Fruit fly (Drosophila melanogaster) whole organism, embryonic: ENCODE data around the gene Est-Q.
A peak's percentile ranks its signal among the peaks of the same experiment; 100 is the strongest.

ENCODE experiments used
- BEAF-32 ChIP-seq: fragments of 200-800 bp; sonication (Bioruptor generic); optimal IDR thresholded peaks from 3 replicates; lab custom pipeline; 2017; ENCODE audit warnings: missing biosample characterization, missing genetic modification characterization, mild to moderate bottlenecking, moderate library complexity, missing genetic modification reagents
- CG1024 ChIP-seq: fragments of 200-800 bp; sonication (Bioruptor generic); IDR thresholded peaks from 2 replicates; pipeline ENCODE4 v1.3.6; 2022; ENCODE audit warnings: missing biosample characterization, missing genetic modification characterization
- CG10462 ChIP-seq: fragments of 200-800 bp; sonication (Bioruptor generic); optimal IDR thresholded peaks from 2 replicates; lab custom pipeline; 2016; ENCODE audit warnings: missing biosample characterization, missing genetic modification characterization
- CG11247 ChIP-seq: fragments of 200-800 bp; sonication (Bioruptor generic); IDR thresholded peaks from 2 replicates; pipeline ENCODE4 v1.3.6; 2022; ENCODE audit warnings: missing biosample characterization, missing genetic modification characterization
- CG11456 ChIP-seq: fragments of 200-800 bp; sonication (Bioruptor generic); IDR thresholded peaks from 3 replicates; pipeline ENCODE4 v1.3.6; 2022; ENCODE audit warnings: missing biosample characterization, missing genetic modification characterization
- CG11696 ChIP-seq: fragments of 200-800 bp; sonication (Bioruptor generic); IDR thresholded peaks from 2 replicates; pipeline ENCODE4 v1.3.6; 2022; ENCODE audit warnings: missing biosample characterization, missing genetic modification characterization
- CG12219 ChIP-seq: fragments of 200-800 bp; sonication (Bioruptor generic); optimal IDR thresholded peaks from 3 replicates; lab custom pipeline; 2018; ENCODE audit warnings: missing biosample characterization, mild to moderate bottlenecking, missing genetic modification characterization
- CG12391 ChIP-seq: fragments of 200-800 bp; sonication (Bioruptor generic); optimal IDR thresholded peaks from 3 replicates; lab custom pipeline; 2018; ENCODE audit warnings: missing biosample characterization, mild to moderate bottlenecking, missing genetic modification characterization, moderate library complexity
- CG13123 ChIP-seq: fragments of 200-800 bp; sonication (Bioruptor generic); optimal IDR thresholded peaks from 2 replicates; lab custom pipeline; 2016; ENCODE audit warnings: missing biosample characterization, missing genetic modification characterization
- CG15479 ChIP-seq: fragments of 200-800 bp; sonication (Bioruptor generic); optimal IDR thresholded peaks from 3 replicates; lab custom pipeline; 2019; ENCODE audit warnings: missing biosample characterization, mild to moderate bottlenecking, missing genetic modification characterization, moderate library complexity
- CG17328 ChIP-seq: fragments of 200-800 bp; sonication (Bioruptor generic); IDR thresholded peaks from 2 replicates; pipeline ENCODE4 v1.3.6; 2022; ENCODE audit warnings: missing biosample characterization, missing genetic modification characterization
- CG18476 ChIP-seq: fragments of 200-800 bp; sonication (Bioruptor generic); optimal IDR thresholded peaks from 2 replicates; lab custom pipeline; 2016; ENCODE audit warnings: missing biosample characterization, mild to moderate bottlenecking, missing genetic modification characterization
- CG18619 ChIP-seq: fragments of 200-800 bp; sonication (Bioruptor generic); optimal IDR thresholded peaks from 3 replicates; lab custom pipeline; 2017; ENCODE audit warnings: missing biosample characterization, mild to moderate bottlenecking, missing genetic modification characterization
- CG2199 ChIP-seq: fragments of 200-800 bp; sonication (Bioruptor generic); IDR thresholded peaks from 3 replicates; pipeline ENCODE4 v1.3.6; 2022; ENCODE audit warnings: missing biosample characterization, missing genetic modification characterization
- CG2875 ChIP-seq: fragments of 200-800 bp; sonication (Bioruptor generic); optimal IDR thresholded peaks from 2 replicates; lab custom pipeline; 2017; ENCODE audit warnings: missing biosample characterization, mild to moderate bottlenecking, missing genetic modification characterization, missing genetic modification reagents
- CG42726 ChIP-seq: fragments of 200-800 bp; sonication (Bioruptor generic); IDR thresholded peaks from 2 replicates; pipeline ENCODE4 v1.3.6; 2022; ENCODE audit warnings: missing biosample characterization, missing genetic modification characterization; ENCODE audit not compliant: partially characterized antibody
- CG6272 ChIP-seq: fragments of 200-800 bp; sonication (Bioruptor generic); IDR thresholded peaks from 2 replicates; pipeline ENCODE4 v1.3.6; 2022; ENCODE audit warnings: missing biosample characterization, missing genetic modification characterization
- CG7928 ChIP-seq: fragments of 200-800 bp; sonication (Bioruptor generic); optimal IDR thresholded peaks from 2 replicates; lab custom pipeline; 2017; ENCODE audit warnings: missing biosample characterization, mild to moderate bottlenecking, missing genetic modification characterization
- CG9215 ChIP-seq: fragments of 200-800 bp; sonication (Bioruptor generic); IDR thresholded peaks from 2 replicates; pipeline ENCODE4 v1.3.6; 2022; ENCODE audit warnings: missing biosample characterization, missing genetic modification characterization
- CG9437 ChIP-seq: fragments of 200-800 bp; sonication (Bioruptor generic); optimal IDR thresholded peaks from 2 replicates; lab custom pipeline; 2018; ENCODE audit warnings: missing biosample characterization, mild to moderate bottlenecking, missing genetic modification characterization
- CG9609 ChIP-seq: fragments of 200-800 bp; sonication (Bioruptor generic); optimal IDR thresholded peaks from 3 replicates; lab custom pipeline; 2016; ENCODE audit warnings: missing biosample characterization, missing genetic modification characterization
- CTCF ChIP-seq: fragments of 200-800 bp; sonication (Bioruptor generic); optimal IDR thresholded peaks from 2 replicates; lab custom pipeline; 2017; ENCODE audit warnings: missing biosample characterization, mild to moderate bottlenecking, missing genetic modification characterization, moderate library complexity
- D19A ChIP-seq: fragments of 200-800 bp; optimal IDR thresholded peaks from 3 replicates; lab custom pipeline; 2019; ENCODE audit warnings: missing biosample characterization, mild to moderate bottlenecking, missing genetic modification characterization, moderate library complexity
- Dll ChIP-seq: fragments of 200-800 bp; sonication (Bioruptor generic); IDR thresholded peaks from 4 replicates; pipeline ENCODE4 v1.3.6; 2022; ENCODE audit warnings: missing biosample characterization, missing genetic modification characterization; ENCODE audit not compliant: partially characterized antibody
- Elba2 ChIP-seq: fragments of 200-800 bp; sonication (Bioruptor generic); optimal IDR thresholded peaks from 3 replicates; lab custom pipeline; 2016; ENCODE audit warnings: missing biosample characterization, missing genetic modification characterization
- Gsc ChIP-seq: fragments of 200-800 bp; sonication (Bioruptor generic); IDR thresholded peaks from 2 replicates; pipeline ENCODE4 v1.3.6; 2022; ENCODE audit warnings: missing biosample characterization, missing genetic modification characterization
- Hand ChIP-seq: fragments of 200-800 bp; sonication (Bioruptor generic); optimal IDR thresholded peaks from 2 replicates; lab custom pipeline; 2017; ENCODE audit warnings: mild to moderate bottlenecking, missing biosample characterization, missing genetic modification reagents, missing genetic modification characterization
- Hsf ChIP-seq: fragments of 200-800 bp; sonication (Bioruptor generic); optimal IDR thresholded peaks from 3 replicates; lab custom pipeline; 2016; ENCODE audit warnings: missing biosample characterization, missing genetic modification characterization
- Med ChIP-seq: fragments of 200-800 bp; sonication (Bioruptor generic); peaks from one replicate; lab custom pipeline; 2016; ENCODE audit warnings: missing biosample characterization, missing genetic modification characterization, mild to moderate bottlenecking, inconsistent platforms, moderate library complexity
- Nf-YA ChIP-seq: fragments of 200-800 bp; sonication (Bioruptor generic); IDR thresholded peaks from 2 replicates; pipeline ENCODE4 v1.3.6; 2022; ENCODE audit warnings: missing biosample characterization, missing genetic modification characterization
- br ChIP-seq: fragments of >200 bp; optimal IDR thresholded peaks from 2 replicates; lab custom pipeline; 2017
- chm ChIP-seq: fragments of 200-800 bp; sonication (Bioruptor generic); IDR thresholded peaks from 2 replicates; pipeline ENCODE4 v1.3.6; 2022; ENCODE audit warnings: missing biosample characterization, missing genetic modification characterization
- dati ChIP-seq: fragments of 200-800 bp; sonication (Bioruptor generic); IDR thresholded peaks from 2 replicates; pipeline ENCODE4 v1.3.6; 2022; ENCODE audit warnings: missing biosample characterization, missing genetic modification characterization
- emc ChIP-seq: fragments of 200-800 bp; sonication (Bioruptor generic); optimal IDR thresholded peaks from 2 replicates; lab custom pipeline; 2016; ENCODE audit warnings: missing biosample characterization, missing genetic modification characterization
- ems ChIP-seq: fragments of 200-800 bp; sonication (Bioruptor generic); optimal IDR thresholded peaks from 3 replicates; lab custom pipeline; 2016; ENCODE audit warnings: missing biosample characterization, missing genetic modification characterization
- eyg ChIP-seq: fragments of 200-800 bp; sonication (Bioruptor generic); optimal IDR thresholded peaks from 3 replicates; lab custom pipeline; 2016; ENCODE audit warnings: missing biosample characterization, missing genetic modification characterization
- fd64A ChIP-seq: fragments of 200-800 bp; sonication (Bioruptor generic); optimal IDR thresholded peaks from 3 replicates; lab custom pipeline; 2018; ENCODE audit warnings: missing biosample characterization, mild to moderate bottlenecking, missing genetic modification characterization
- ftz-f1 ChIP-seq: fragments of 200-800 bp; sonication (Bioruptor generic); optimal IDR thresholded peaks from 2 replicates; lab custom pipeline; 2016; ENCODE audit warnings: missing biosample characterization, missing genetic modification characterization
- grau ChIP-seq: fragments of 200-800 bp; optimal IDR thresholded peaks from 3 replicates; lab custom pipeline; 2019; ENCODE audit warnings: missing biosample characterization, mild to moderate bottlenecking, missing genetic modification characterization, moderate library complexity
- hbn ChIP-seq: fragments of 200-800 bp; sonication (Bioruptor generic); IDR thresholded peaks from 2 replicates; pipeline ENCODE4 v1.3.6; 2022; ENCODE audit warnings: missing biosample characterization, missing genetic modification characterization; ENCODE audit not compliant: partially characterized antibody
- her ChIP-seq: fragments of 200-800 bp; sonication (Bioruptor generic); optimal IDR thresholded peaks from 2 replicates; lab custom pipeline; 2016; ENCODE audit warnings: missing biosample characterization, missing genetic modification characterization
- insv ChIP-seq, 2 experiments: fragments of 200-800 bp; sonication (Bioruptor generic); optimal IDR thresholded peaks; 3 replicates each; lab custom pipeline; 2016 to 2018; ENCODE audit warnings: missing biosample characterization in 2 of 2, missing genetic modification characterization in 2 of 2
- pb ChIP-seq: fragments of 200-800 bp; sonication (Bioruptor generic); optimal IDR thresholded peaks from 3 replicates; lab custom pipeline; 2016; ENCODE audit warnings: missing biosample characterization, missing genetic modification characterization
- phol ChIP-seq: fragments of 200-800 bp; sonication (Bioruptor generic); optimal IDR thresholded peaks from 3 replicates; lab custom pipeline; 2018; ENCODE audit warnings: missing biosample characterization, mild to moderate bottlenecking, missing genetic modification characterization, moderate library complexity
- pnt ChIP-seq: fragments of 200-800 bp; sonication (Bioruptor generic); optimal IDR thresholded peaks from 3 replicates; lab custom pipeline; 2016; ENCODE audit warnings: missing biosample characterization, missing genetic modification characterization
- pum ChIP-seq: fragments of 200-800 bp; sonication (Bioruptor generic); optimal IDR thresholded peaks from 2 replicates; lab custom pipeline; 2016; ENCODE audit warnings: missing biosample characterization, missing genetic modification characterization
- seq ChIP-seq: fragments of 200-800 bp; sonication (Bioruptor generic); IDR thresholded peaks from 2 replicates; pipeline ENCODE4 v1.3.6; 2022; ENCODE audit warnings: missing biosample characterization, missing genetic modification characterization
- sisA ChIP-seq: fragments of 200-800 bp; sonication (Bioruptor generic); IDR thresholded peaks from 2 replicates; pipeline ENCODE4 v1.3.6; 2022; ENCODE audit warnings: missing biosample characterization, missing genetic modification characterization
- trh ChIP-seq: fragments of 200-800 bp; sonication (Bioruptor generic); optimal IDR thresholded peaks from 2 replicates; lab custom pipeline; 2016; ENCODE audit warnings: missing biosample characterization, missing genetic modification characterization
- unc-4 ChIP-seq: fragments of 200-800 bp; sonication (Bioruptor generic); IDR thresholded peaks from 2 replicates; pipeline ENCODE4 v1.3.6; 2022; ENCODE audit warnings: missing biosample characterization, missing genetic modification characterization; ENCODE audit not compliant: partially characterized antibody
- usp ChIP-seq: fragments of >200 bp; optimal IDR thresholded peaks from 2 replicates; lab custom pipeline; 2017; ENCODE audit warnings: missing biosample characterization, missing genetic modification characterization
- vfl ChIP-seq: fragments of 200-800 bp; sonication (Bioruptor generic); optimal IDR thresholded peaks from 2 replicates; lab custom pipeline; 2016; ENCODE audit warnings: missing biosample characterization, missing genetic modification characterization
- yki ChIP-seq: fragments of >200 bp; optimal IDR thresholded peaks from 3 replicates; lab custom pipeline; 2018

Est-Q gene

dm6 chr3L:21464240-21464639 is 37.0 kb upstream of the Est-Q start (continued):
- TF ChIP-seq yki (no peak), grau (tag; lab: Kevin White, UChicago) (peak; percentile 58), CG9609 (peak; percentile 14), CG15479 (GFP tag; lab: Kevin White, UChicago) (peak; percentile 91), hbn (GFP tag; lab: Robert Waterston, UW) (no peak), Elba2 (GFP tag; lab: Kevin White, UChicago) (no peak), CG11247 (no peak), CG2875 (GFP tag; lab: Kevin White, UChicago) (peak; percentile 87), Med (GFP tag; lab: Kevin White, UChicago) (peak; percentile 93), CG18619 (GFP tag; lab: Kevin White, UChicago) (peak; percentile 74), ems (GFP tag; lab: Kevin White, UChicago) (peak; percentile 28), CG10462 (GFP tag; lab: Kevin White, UChicago) (peak; percentile 30), D19A (tag; lab: Kevin White, UChicago) (peak; percentile 65), pb (GFP tag; lab: Kevin White, UChicago) (no peak), Nf-YA (0 out of 2 replicates have a peak, but pooled peaks have one; percentile 19), CG1024 (GFP tag; lab: Robert Waterston, UW) (peak; percentile 64; the same call in 1 of the 2 replicates), eyg (GFP tag; lab: Kevin White, UChicago) (no peak), fd64A (GFP tag; lab: Kevin White, UChicago) (peak; percentile 91), CG6272 (GFP tag; lab: Robert Waterston, UW) (no peak), unc-4 (no peak), her (GFP tag; lab: Kevin White, UChicago) (no peak), pum (GFP tag; lab: Kevin White, UChicago) (peak; percentile 22), chm (GFP tag; lab: Robert Waterston, UW) (peak; percentile 63; the same call in 1 of the 2 replicates), CG2199 (GFP tag; lab: Robert Waterston, UW) (peak; percentile 43; the same call in 2 of the 3 replicates), Dll (GFP tag; lab: Robert Waterston, UW) (no peak), CG42726 (no peak), emc (GFP tag; lab: Kevin White, UChicago) (no peak), vfl (GFP tag; lab: Kevin White, UChicago) (no peak), pnt (GFP tag; lab: Kevin White, UChicago) (no peak), CG7928 (GFP tag; lab: Kevin White, UChicago) (no peak), usp (GFP tag; lab: Kevin White, UChicago) (no peak), Hand (no peak), Hsf (GFP tag; lab: Kevin White, UChicago) (peak; percentile 45), insv (GFP tag; optimal IDR thresholded peaks at IDR 0.05; lab: Kevin White, UChicago) (no peak), CG18476 (GFP tag; lab: Kevin White, UChicago) (peak; percentile 59), phol (tag; lab: Kevin White, UChicago) (peak; percentile 66), seq (GFP tag; lab: Robert Waterston, UW) (no peak), BEAF-32 (GFP tag; lab: Kevin White, UChicago) (no peak), br (lab: Kevin White, UChicago) (no peak), trh (GFP tag; lab: Kevin White, UChicago) (peak; percentile 47), Gsc (GFP tag; lab: Robert Waterston, UW) (no peak), CG13123 (no peak), sisA (no peak), CG11456 (GFP tag; lab: Robert Waterston, UW) (0 out of 3 replicates have a peak, but pooled peaks have one; percentile 44), CG12391 (tag; lab: Kevin White, UChicago) (peak; percentile 71), CG11696 (peak; percentile 57), CTCF (GFP tag; lab: Kevin White, UChicago) (peak; percentile 38), CG12219 (peak; percentile 41), CG17328 (GFP tag; lab: Robert Waterston, UW) (peak; percentile 71), ftz-f1 (GFP tag; lab: Kevin White, UChicago) (no peak), dati (GFP tag; lab: Robert Waterston, UW) (0 out of 2 replicates have a peak, but pooled peaks have one; percentile 42), CG9215 (GFP tag; lab: Robert Waterston, UW) (no peak), CG9437 (GFP tag; lab: Kevin White, UChicago) (no peak)
